Fruit fly (Drosophila melanogaster) whole organism, pupa: ENCODE results near the gene CG43102.

Source experiments
- CG4496 ChIP-seq: fragments of 200-800 bp; sonication (Bioruptor generic); IDR thresholded peaks from 3 replicates; pipeline ENCODE4 v1.3.6; 2022; ENCODE audit warnings: missing biosample characterization, missing genetic modification characterization
- CG8159 ChIP-seq: fragments of 200-800 bp; sonication (Bioruptor generic); optimal IDR thresholded peaks from 3 replicates; lab custom pipeline; 2018; ENCODE audit warnings: missing biosample characterization, mild to moderate bottlenecking, missing genetic modification characterization, moderate library complexity
- EcR ChIP-seq: fragments of 200-800 bp; sonication (Bioruptor generic); optimal IDR thresholded peaks from 3 replicates; lab custom pipeline; 2019; ENCODE audit warnings: missing biosample characterization, missing genetic modification characterization, mild to moderate bottlenecking, moderate library complexity, missing genetic modification reagents
- Snoo ChIP-seq: fragments of 200-800 bp; sonication (Bioruptor generic); optimal IDR thresholded peaks from 3 replicates; lab custom pipeline; 2017; ENCODE audit warnings: missing biosample characterization, mild to moderate bottlenecking, missing genetic modification characterization, inconsistent platforms
- gl ChIP-seq: fragments of 200-800 bp; sonication (Bioruptor generic); optimal IDR thresholded peaks from 2 replicates; lab custom pipeline; 2018; ENCODE audit warnings: missing biosample characterization, mild to moderate bottlenecking, missing genetic modification characterization
- rn ChIP-seq: fragments of 200-800 bp; sonication (Bioruptor generic); IDR thresholded peaks from 2 replicates; pipeline ENCODE4 v1.3.6; 2022; ENCODE audit warnings: missing biosample characterization, missing genetic modification characterization

DNA sequence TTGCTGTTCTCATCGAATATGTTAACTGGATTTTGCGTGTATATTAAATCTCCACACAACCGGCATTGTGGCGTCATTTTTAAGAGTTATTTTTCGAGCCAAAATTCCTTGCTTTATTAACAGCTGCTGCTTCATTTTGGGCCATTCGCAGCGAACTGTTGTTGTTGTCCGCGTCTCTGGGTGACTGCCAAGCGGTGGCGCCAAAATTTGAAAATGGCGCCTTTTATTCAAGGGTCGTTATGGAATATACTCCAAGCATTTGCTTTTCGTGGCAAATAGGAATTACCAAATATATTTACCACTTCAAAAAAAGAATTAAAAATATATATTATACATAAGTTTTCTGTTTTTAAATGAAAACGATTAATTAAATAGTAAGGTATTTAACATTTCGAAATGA, 10.8 kb upstream of the CG43102 start, which contains the start of gene Nnk:
- TF ChIP-seq EcR (GFP tag; lab: Kevin White, UChicago) (no peak), CG4496 (GFP tag; lab: Robert Waterston, UW) (no peak), CG8159 (tag; lab: Kevin White, UChicago) (no peak), gl (no peak), rn (GFP tag; lab: Robert Waterston, UW) (no peak), Snoo (tag; lab: Kevin White, UChicago) (no peak)
